Fruit fly (Drosophila melanogaster) whole organism, wandering third instar larva: Measurements from ENCODE around the gene RpS28a.

Source experiments
- Abd-B ChIP-seq: fragments of >200 bp; optimal IDR thresholded peaks from 2 replicates; lab custom pipeline; 2017; ENCODE audit warnings: missing biosample characterization, missing genetic modification characterization
- CG9705 ChIP-seq: fragments of 200-800 bp; sonication (Bioruptor generic); optimal IDR thresholded peaks from 2 replicates; lab custom pipeline; 2018; ENCODE audit warnings: missing biosample characterization, mild to moderate bottlenecking, missing genetic modification characterization
- Dfd ChIP-seq: fragments of >200 bp; optimal IDR thresholded peaks from 2 replicates; lab custom pipeline; 2017; ENCODE audit warnings: missing biosample characterization, missing genetic modification characterization
- Dif ChIP-seq: fragments of 200-275, 200-300 bp; sonication (Bioruptor generic); optimal IDR thresholded peaks from 2 replicates; lab custom pipeline; 2018; ENCODE audit warnings: missing biosample characterization, missing genetic modification characterization; ENCODE audit not compliant: partially characterized antibody
- Hr78 ChIP-seq: fragments of >200 bp; optimal IDR thresholded peaks from 2 replicates; lab custom pipeline; 2017; ENCODE audit warnings: missing biosample characterization, missing genetic modification characterization
- Mio ChIP-seq: sonication (Bioruptor generic); optimal IDR thresholded peaks from 2 replicates; lab custom pipeline; 2016; ENCODE audit warnings: missing biosample characterization, missing genetic modification characterization
- Myc ChIP-seq: fragments of >200 bp; optimal IDR thresholded peaks from 2 replicates; lab custom pipeline; 2017
- OdsH ChIP-seq: fragments of 200-800 bp; sonication (Bioruptor generic); optimal IDR thresholded peaks from 2 replicates; lab custom pipeline; 2016; ENCODE audit warnings: missing biosample characterization, mild to moderate bottlenecking, missing genetic modification characterization
- dsf ChIP-seq: sonication (Bioruptor generic); optimal IDR thresholded peaks from 2 replicates; lab custom pipeline; 2016; ENCODE audit warnings: missing biosample characterization, missing genetic modification characterization, borderline replicate concordance
- h ChIP-seq: fragments of 200-800 bp; sonication (Bioruptor generic); optimal IDR thresholded peaks from 3 replicates; lab custom pipeline; 2016; ENCODE audit warnings: missing biosample characterization, mild to moderate bottlenecking, missing genetic modification characterization
- lola ChIP-seq: fragments of >200 bp; optimal IDR thresholded peaks from 2 replicates; lab custom pipeline; 2017; ENCODE audit warnings: missing biosample characterization, missing genetic modification characterization
- pan ChIP-seq: fragments of >200 bp; optimal IDR thresholded peaks from 2 replicates; lab custom pipeline; 2017
- rgr ChIP-seq: fragments of 200-800 bp; sonication (Bioruptor generic); optimal IDR thresholded peaks from 3 replicates; lab custom pipeline; 2016; ENCODE audit warnings: missing biosample characterization, mild to moderate bottlenecking, missing genetic modification characterization
- tai ChIP-seq: sonication (Bioruptor generic); optimal IDR thresholded peaks from 2 replicates; lab custom pipeline; 2016; ENCODE audit warnings: missing biosample characterization, missing genetic modification characterization

dm6 chr3R:30032281-30032680 is 9.8 kb upstream of the RpS28a start:
- TF ChIP-seq tai (no peak), Myc (no peak), Dif (GFP tag; lab: Kevin White, UChicago) (no peak), dsf (GFP tag; lab: Kevin White, UChicago) (no peak), Hr78 (no peak), Mio (GFP tag; lab: Kevin White, UChicago) (no peak), CG9705 (no peak), Abd-B (GFP tag; lab: Kevin White, UChicago) (no peak), lola (GFP tag; lab: Kevin White, UChicago) (no peak), h (GFP tag; lab: Kevin White, UChicago) (no peak), pan (no peak), OdsH (GFP tag; lab: Kevin White, UChicago) (no peak), Dfd (no peak), rgr (GFP tag; lab: Kevin White, UChicago) (no peak)
